Worm (Caenorhabditis elegans) whole organism, L3 larva: ENCODE measurements around the gene T02D1.7.

ENCODE experiments used
- R02D3.7 ChIP-seq: fragments of 150-350 bp; optimal IDR thresholded peaks from 2 replicates; lab custom pipeline; 2014; ENCODE audit warnings: missing biosample characterization, missing genetic modification characterization
- aly-2 ChIP-seq: fragments of 150-350 bp; optimal IDR thresholded peaks from 2 replicates; lab custom pipeline; 2014; ENCODE audit warnings: missing biosample characterization, missing genetic modification characterization
- elt-1 ChIP-seq: fragments of 150-350 bp; optimal IDR thresholded peaks from 2 replicates; lab custom pipeline; 2014; ENCODE audit warnings: missing biosample characterization, missing genetic modification characterization
- elt-3 ChIP-seq, 3 experiments: fragments of 150-350 bp in 1 of 3; sonication (generic microtip) in 2 of 3; optimal IDR thresholded peaks; 2 replicates in 2 of 3; 4 replicates in 1 of 3; lab custom pipeline; 2014 to 2017; ENCODE audit warnings: missing biosample characterization in 3 of 3, missing genetic modification characterization in 3 of 3
- lin-15B ChIP-seq: fragments of 150-350 bp; optimal IDR thresholded peaks from 2 replicates; lab custom pipeline; 2014; ENCODE audit warnings: missing biosample characterization, missing genetic modification characterization
- mdl-1 ChIP-seq: fragments of 150-350 bp; optimal IDR thresholded peaks from 2 replicates; lab custom pipeline; 2014; ENCODE audit warnings: missing biosample characterization, missing genetic modification characterization
- nhr-43 ChIP-seq: sonication (generic microtip); optimal IDR thresholded peaks from 2 replicates; lab custom pipeline; 2016; ENCODE audit warnings: mild to moderate bottlenecking, missing genetic modification characterization, missing compliant biosample characterization; ENCODE audit not compliant: poor library complexity, severe bottlenecking
- pha-4 ChIP-seq: fragments of 150-350 bp; optimal IDR thresholded peaks from 2 replicates; lab custom pipeline; 2014; ENCODE audit warnings: missing biosample characterization, missing genetic modification reagents, missing genetic modification characterization
- snpc-4 ChIP-seq: fragments of 150-350 bp; optimal IDR thresholded peaks from 2 replicates; lab custom pipeline; 2014; ENCODE audit warnings: missing biosample characterization, missing genetic modification characterization
- unc-39 ChIP-seq: sonication (generic microtip); optimal IDR thresholded peaks from 4 replicates; lab custom pipeline; 2017; ENCODE audit warnings: missing biosample characterization, missing genetic modification characterization
- unc-62 ChIP-seq: fragments of 150-350 bp; sonication (generic microtip); optimal IDR thresholded peaks from 4 replicates; lab custom pipeline; 2014; ENCODE audit warnings: missing biosample characterization, missing genetic modification reagents, missing genetic modification characterization
- zag-1 ChIP-seq: fragments of 150-350 bp; optimal IDR thresholded peaks from 2 replicates; lab custom pipeline; 2014; ENCODE audit warnings: missing biosample characterization, missing genetic modification characterization

DNA sequence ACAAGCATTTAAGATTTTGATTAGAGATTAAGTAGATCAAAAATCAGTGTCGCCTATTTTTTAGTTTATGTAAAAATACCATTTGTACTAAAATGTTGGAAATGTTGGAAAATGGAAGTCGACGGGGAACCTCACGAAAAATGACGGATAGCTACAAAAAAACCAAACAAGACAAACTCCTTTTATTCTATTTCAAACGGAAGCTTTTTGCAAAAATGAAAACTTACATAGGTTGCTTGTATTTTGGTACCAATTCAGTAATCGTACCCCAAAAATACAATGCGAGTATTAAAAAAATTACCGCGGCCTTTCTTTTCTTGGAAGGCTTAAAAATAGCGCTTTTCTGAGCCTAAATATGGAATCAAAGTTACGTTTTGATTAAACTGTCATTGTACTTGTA lies 47.1 kb upstream of the T02D1.7 start:
- no peak for TF ChIP-seq R02D3.7 (tag; lab: Kevin White, UChicago)
- TF ChIP-seq elt-3 (tag; optimal IDR thresholded peaks at IDR 0.05; lab: Kevin White, UChicago): no peak
- no peak for TF ChIP-seq lin-15B (tag; lab: Kevin White, UChicago)
- no peak for TF ChIP-seq unc-62 (GFP tag; lab: Kevin White, UChicago)
- no peak for TF ChIP-seq pha-4 (tag; lab: Kevin White, UChicago)
- TF ChIP-seq snpc-4: no peak
- no peak for TF ChIP-seq unc-39 (tag; lab: Kevin White, UChicago)
- TF ChIP-seq mdl-1 (tag; lab: Kevin White, UChicago): no peak
- no peak for TF ChIP-seq nhr-43 (tag; lab: Kevin White, UChicago)
- no peak for TF ChIP-seq elt-1 (tag; lab: Kevin White, UChicago)
- no peak for TF ChIP-seq zag-1 (tag; lab: Kevin White, UChicago)
- TF ChIP-seq aly-2 (tag; lab: Kevin White, UChicago): no peak
